6 worm cellular contexts compared by ENCODE assay signal in genomic region chrIII:6345968-6346498, ce11.
A peak's percentile ranks its signal among the peaks of the same experiment; 100 is the strongest.
TF ChIP-seq lines count a peak whose summit lies in the region.

TSS of gene trmt-10C.2 (plus strand) at chrIII:6346281.
TSS of gene C56G2.22 (plus strand) at chrIII:6346448.

TF ChIP-seq in whole organism, L2 larva, 48 proteins besides CTCF, POLR2A, EP300 and RAD21:
- TF ChIP-seq peb-1 (tag; optimal IDR thresholded peaks at IDR 0.05; lab: Kevin White, UChicago): no peak
- TF ChIP-seq gmeb-1 (tag; optimal IDR thresholded peaks at IDR 0.05; lab: Kevin White, UChicago): no peak
- TF ChIP-seq C34F6.9 (tag; optimal IDR thresholded peaks at IDR 0.05; lab: Kevin White, UChicago): peak; percentile 1
- TF ChIP-seq sma-9 (GFP tag; optimal IDR thresholded peaks at IDR 0.05; lab: Kevin White, UChicago): no peak
- TF ChIP-seq sma-9 (tag; optimal IDR thresholded peaks at IDR 0.05; lab: Kevin White, UChicago): no peak
- TF ChIP-seq lsy-2 (tag; optimal IDR thresholded peaks at IDR 0.05; lab: Kevin White, UChicago): no peak
- no peak for TF ChIP-seq lin-13 (GFP tag; optimal IDR thresholded peaks at IDR 0.05; lab: Kevin White, UChicago)

TF ChIP-seq in whole organism, L3 larva, 47 proteins besides CTCF, POLR2A, EP300 and RAD21:
- TF ChIP-seq elt-2 (tag; optimal IDR thresholded peaks at IDR 0.05; lab: Kevin White, UChicago) (peak; percentile 32), ama-1 (optimal IDR thresholded peaks at IDR 0.05; lab: Kevin White, UChicago) (no peak), pqm-1 (tag; optimal IDR thresholded peaks at IDR 0.05; lab: Kevin White, UChicago) (no peak), fos-1 (tag; optimal IDR thresholded peaks at IDR 0.05; lab: Kevin White, UChicago) (no peak), aly-2 (tag; optimal IDR thresholded peaks at IDR 0.05; lab: Kevin White, UChicago) (no peak), nhr-77 (tag; optimal IDR thresholded peaks at IDR 0.05; lab: Kevin White, UChicago) (no peak), pha-4 (tag; optimal IDR thresholded peaks at IDR 0.05; lab: Kevin White, UChicago) (peak; percentile 74)
TF ChIP-seq in whole organism, L3 larva: peak in this region for 2.

TF ChIP-seq in whole organism, L4 larva, 104 proteins besides CTCF, POLR2A, EP300 and RAD21:
- TF ChIP-seq aha-1 (tag; lab: Kevin White, UChicago) (peak; percentile 2), daf-16 (GFP tag; optimal IDR thresholded peaks at IDR 0.05; lab: Kevin White, UChicago) (no peak), daf-16 (tag; optimal IDR thresholded peaks at IDR 0.05; lab: Kevin White, UChicago) (peak; percentile 87), mep-1 (tag; optimal IDR thresholded peaks at IDR 0.05; lab: Kevin White, UChicago) (no peak), aly-2 (tag; optimal IDR thresholded peaks at IDR 0.05; lab: Kevin White, UChicago) (no peak), egl-43 (GFP tag; IDR thresholded peaks at IDR 0.05; lab: Robert Waterston, UW) (no peak), pha-4 (GFP tag; IDR thresholded peaks at IDR 0.05; lab: Robert Waterston, UW) (no peak), pha-4 (tag; optimal IDR thresholded peaks at IDR 0.05; lab: Kevin White, UChicago) (peak; percentile 8), nhr-10 (tag; optimal IDR thresholded peaks at IDR 0.05; lab: Kevin White, UChicago) (no peak)

TF ChIP-seq in whole organism, late embryonic, 69 proteins besides CTCF, POLR2A, EP300 and RAD21:
- TF ChIP-seq ceh-48 (tag; optimal IDR thresholded peaks at IDR 0.05; lab: Kevin White, UChicago) (no peak), elt-2 (tag; optimal IDR thresholded peaks at IDR 0.05; lab: Kevin White, UChicago) (peak; percentile 6)

TF ChIP-seq in whole organism, mixed stage, embryonic, 35 proteins besides CTCF, POLR2A, EP300 and RAD21:
- TF ChIP-seq M03D4.4 (tag; optimal IDR thresholded peaks at IDR 0.05; lab: Kevin White, UChicago) (no peak), pha-4 (tag; optimal IDR thresholded peaks at IDR 0.05; lab: Kevin White, UChicago) (peak; percentile 41)

TF ChIP-seq in whole organism, young adult, 124 proteins besides CTCF, POLR2A, EP300 and RAD21:
- TF ChIP-seq ZK185.1 (tag; optimal IDR thresholded peaks at IDR 0.05; lab: Kevin White, UChicago; ENCODE audit: poor library complexity, severe bottlenecking): no peak
- no peak for TF ChIP-seq die-1 (tag; optimal IDR thresholded peaks at IDR 0.05; lab: Kevin White, UChicago)
- TF ChIP-seq ztf-25 (GFP tag; IDR thresholded peaks at IDR 0.05; lab: Robert Waterston, UW): no peak
- no peak for TF ChIP-seq madf-10 (tag; optimal IDR thresholded peaks at IDR 0.05; lab: Kevin White, UChicago)
- TF ChIP-seq ztf-28 (GFP tag; IDR thresholded peaks at IDR 0.05; lab: Robert Waterston, UW): no peak
- TF ChIP-seq lsy-27 (tag; optimal IDR thresholded peaks at IDR 0.05; lab: Kevin White, UChicago; ENCODE audit: borderline replicate concordance, insufficient read depth): no peak
- no peak for TF ChIP-seq efl-1 (GFP tag; optimal IDR thresholded peaks at IDR 0.05; lab: Kevin White, UChicago)
- TF ChIP-seq nhr-80 (tag; optimal IDR thresholded peaks at IDR 0.05; lab: Kevin White, UChicago): peak; percentile 23
- 0 out of 2 replicates have a peak, but pooled peaks have one; percentile 49 for TF ChIP-seq Y53G8AR.9 (GFP tag; conservative IDR thresholded peaks at IDR 0.05; lab: Robert Waterston, UW)
